Worm (Caenorhabditis elegans): ENCODE data around the gene nspe-8.
"Not testable (repeated sequence)": the region's sequence is repeated elsewhere in the genome, so short reads cannot be mapped to it uniquely, and the experiment has no call there.

Gene nspe-8

DNA sequence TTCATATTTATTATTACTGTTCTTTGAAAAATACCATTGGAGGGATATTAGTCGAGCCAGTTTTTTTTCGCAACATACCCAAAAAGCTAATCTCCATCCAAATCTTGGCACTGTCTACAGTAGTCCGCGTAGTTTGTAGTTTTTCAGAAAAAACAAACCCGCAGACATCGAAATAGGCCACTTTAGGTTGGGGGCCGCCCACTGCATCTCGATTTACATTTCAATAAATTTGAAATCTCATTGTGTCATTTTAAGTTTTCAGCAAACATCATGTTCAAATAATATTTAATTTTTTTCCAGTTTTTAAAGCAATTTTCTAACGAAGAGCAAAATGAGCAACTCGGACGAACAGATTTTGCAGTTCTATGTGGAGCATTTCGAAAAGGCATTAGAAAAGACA, 18.6 kb upstream of the nspe-8 start, which contains the start of gene nhr-235:
Gene nhr-235 (plus strand): TSS at position 301 of the 400 bp plus-strand sequence.
- TF ChIP-seq W03F9.2 (tag; optimal IDR thresholded peaks at IDR 0.05), result no peak
- no peak for TF ChIP-seq dao-5 (tag; optimal IDR thresholded peaks at IDR 0.05)
- no peak for TF ChIP-seq him-1 (tag; optimal IDR thresholded peaks at IDR 0.05)

DNA sequence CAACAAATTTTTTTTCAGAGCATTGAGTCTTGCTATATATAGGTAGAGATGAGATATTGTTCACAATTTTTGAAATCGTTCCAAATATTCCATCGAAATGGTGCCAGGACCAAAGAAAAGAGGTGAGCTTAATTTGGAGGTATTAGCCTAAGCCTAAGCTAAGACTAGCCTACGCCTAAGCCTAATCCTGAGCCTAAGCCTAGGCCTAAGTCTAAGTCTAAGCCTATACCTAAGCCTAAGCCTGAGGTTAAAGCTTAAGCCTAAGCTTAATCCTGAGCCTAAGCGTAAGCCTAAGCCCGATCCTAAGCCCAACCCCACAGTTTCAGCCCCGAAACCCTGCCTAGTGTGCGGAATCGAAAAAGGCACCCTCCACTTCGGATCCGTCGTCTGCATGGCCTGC, 14.8 kb upstream of the nspe-8 start, which contains the start of gene nhr-234:
Gene nhr-234 (plus strand): TSS at position 77 of the 400 bp plus-strand sequence.
- TF ChIP-seq W03F9.2 (tag; optimal IDR thresholded peaks at IDR 0.05) (no peak), him-1 (tag; optimal IDR thresholded peaks at IDR 0.05) (no peak), dao-5 (tag; optimal IDR thresholded peaks at IDR 0.05) (no peak)

DNA sequence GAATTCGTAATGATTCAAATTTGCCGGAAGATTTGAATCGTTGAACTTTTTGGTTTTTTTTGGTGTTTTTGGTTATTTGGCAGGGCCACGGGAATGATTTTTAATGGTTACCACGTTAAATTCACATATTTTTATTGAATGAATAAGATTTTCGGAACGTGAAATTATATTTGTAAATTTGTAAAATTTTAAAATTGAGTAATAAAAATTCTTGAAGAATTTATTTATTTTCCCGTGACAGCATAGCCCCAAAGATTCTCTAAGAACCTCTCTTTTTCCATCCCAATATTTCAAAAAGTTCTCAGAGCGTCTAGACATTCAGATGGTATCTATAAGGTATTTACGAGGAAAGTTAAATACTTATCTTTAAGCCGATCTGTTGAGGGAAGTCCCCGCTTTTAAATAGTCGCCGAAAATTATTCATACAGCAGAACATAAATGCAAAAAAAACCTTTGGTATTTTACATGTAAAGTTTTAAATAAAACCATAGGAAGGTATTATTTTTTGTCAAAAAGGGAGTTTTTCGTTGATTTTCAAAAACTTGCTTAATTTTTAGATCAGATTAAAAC, 13.1 kb upstream of the nspe-8 start, which contains the start of gene Y38E10A.17:
Gene Y38E10A.17 (minus strand): TSS at position 51 of the 570 bp plus-strand sequence.
- TF ChIP-seq W03F9.2 (tag; optimal IDR thresholded peaks at IDR 0.05), result no peak
- no peak for TF ChIP-seq him-1 (tag; optimal IDR thresholded peaks at IDR 0.05)
- TF ChIP-seq dao-5 (tag; optimal IDR thresholded peaks at IDR 0.05), result no peak

DNA sequence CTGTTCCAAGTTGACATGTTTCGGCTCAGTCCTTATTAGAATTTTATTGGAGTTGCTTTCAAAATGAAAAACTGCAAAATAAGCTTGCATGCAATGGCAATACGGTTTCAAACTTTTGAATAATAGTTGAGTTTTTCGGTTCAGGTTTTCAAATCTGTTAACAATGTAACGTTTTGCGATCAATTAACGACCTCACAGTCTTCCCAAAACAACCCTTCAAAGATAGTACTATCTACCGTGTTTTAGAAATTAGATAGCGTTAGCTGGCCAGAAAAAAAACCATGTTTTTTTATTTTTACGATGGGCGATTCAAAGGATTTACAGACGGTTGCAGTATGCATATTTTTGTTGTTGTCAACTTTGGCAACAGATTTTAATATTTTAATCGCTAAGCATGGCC, 9.1 kb upstream of the nspe-8 start, which contains the start of gene Y38E10A.34:
Gene Y38E10A.34 (plus strand): TSS at position 301 of the 400 bp plus-strand sequence.
- TF ChIP-seq him-1 (tag; optimal IDR thresholded peaks at IDR 0.05), result no peak
- no peak for TF ChIP-seq dao-5 (tag; optimal IDR thresholded peaks at IDR 0.05)
- no peak for TF ChIP-seq W03F9.2 (tag; optimal IDR thresholded peaks at IDR 0.05)

DNA sequence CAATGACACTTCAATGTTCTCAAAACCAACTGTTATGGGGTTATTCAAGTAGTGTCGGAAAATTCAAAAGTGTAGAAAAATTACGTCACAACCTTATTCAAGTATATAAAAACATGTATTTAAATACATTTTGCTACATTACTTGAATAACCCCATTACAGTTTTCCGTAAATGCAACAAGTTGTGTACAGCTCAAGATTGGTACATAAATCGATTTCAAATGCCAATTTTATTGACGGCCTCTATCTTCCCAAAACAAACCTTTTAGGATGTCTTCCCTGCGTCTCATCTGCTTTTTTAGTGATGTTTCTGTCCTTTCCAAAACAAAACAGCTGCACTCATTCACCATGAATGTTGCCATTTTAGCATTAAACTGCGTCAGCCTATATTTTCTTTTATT, 7.6 kb upstream of the nspe-8 start, which contains the start of gene Y38E10A.28:
Gene Y38E10A.28 (plus strand): TSS at position 301 of the 400 bp plus-strand sequence.
- TF ChIP-seq W03F9.2 (tag; optimal IDR thresholded peaks at IDR 0.05) (no peak), dao-5 (tag; optimal IDR thresholded peaks at IDR 0.05) (no peak), him-1 (tag; optimal IDR thresholded peaks at IDR 0.05) (no peak)

DNA sequence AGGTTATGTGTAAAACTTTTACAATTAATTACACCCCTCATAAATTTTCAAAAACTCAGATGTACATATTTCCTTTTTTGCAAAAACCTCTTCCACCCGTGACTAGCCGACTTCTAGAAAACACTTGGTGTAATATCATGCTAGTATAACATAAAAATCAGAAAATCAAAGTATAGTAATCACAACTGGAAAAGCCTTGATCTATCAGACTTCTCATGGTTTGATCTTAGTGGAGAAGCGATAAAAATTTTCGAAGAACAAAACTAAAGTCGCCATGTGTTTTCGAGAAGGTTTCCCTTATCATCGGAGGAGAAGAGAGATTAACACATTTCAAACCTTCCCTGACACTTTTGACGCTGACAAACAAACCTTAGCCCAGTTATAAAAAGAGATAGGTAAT, 6.8 kb upstream of the nspe-8 start, which contains the start of gene nspe-5:
Gene nspe-5 (plus strand): TSS at position 301 of the 400 bp plus-strand sequence.
- TF ChIP-seq dao-5 (tag; optimal IDR thresholded peaks at IDR 0.05), result no peak
- TF ChIP-seq W03F9.2 (tag; optimal IDR thresholded peaks at IDR 0.05), result no peak
- no peak for TF ChIP-seq him-1 (tag; optimal IDR thresholded peaks at IDR 0.05)

DNA sequence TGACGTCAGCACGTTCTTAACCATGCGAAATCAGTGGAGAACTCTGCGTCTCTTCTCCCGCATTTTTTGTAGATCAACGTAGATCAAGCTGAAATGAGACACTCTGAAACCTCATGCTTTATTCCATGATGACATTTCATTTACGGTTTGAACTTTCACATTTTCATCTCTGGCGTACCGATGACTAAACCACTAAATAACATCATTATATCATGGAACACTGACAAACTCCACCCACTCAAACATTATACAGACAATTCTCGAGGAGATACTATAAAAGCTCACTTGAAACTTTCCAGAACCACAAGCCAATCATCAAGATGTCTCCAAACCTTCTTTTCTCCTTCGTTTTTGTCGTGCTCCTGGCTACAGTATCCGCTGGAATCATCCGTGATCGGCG, 5.1 kb upstream of the nspe-8 start, which contains the start of gene nspe-7:
Gene nspe-7 (plus strand): TSS at position 301 of the 400 bp plus-strand sequence.
- TF ChIP-seq dao-5 (tag; optimal IDR thresholded peaks at IDR 0.05) (no peak), him-1 (tag; optimal IDR thresholded peaks at IDR 0.05) (no peak), W03F9.2 (tag; optimal IDR thresholded peaks at IDR 0.05) (no peak)

DNA sequence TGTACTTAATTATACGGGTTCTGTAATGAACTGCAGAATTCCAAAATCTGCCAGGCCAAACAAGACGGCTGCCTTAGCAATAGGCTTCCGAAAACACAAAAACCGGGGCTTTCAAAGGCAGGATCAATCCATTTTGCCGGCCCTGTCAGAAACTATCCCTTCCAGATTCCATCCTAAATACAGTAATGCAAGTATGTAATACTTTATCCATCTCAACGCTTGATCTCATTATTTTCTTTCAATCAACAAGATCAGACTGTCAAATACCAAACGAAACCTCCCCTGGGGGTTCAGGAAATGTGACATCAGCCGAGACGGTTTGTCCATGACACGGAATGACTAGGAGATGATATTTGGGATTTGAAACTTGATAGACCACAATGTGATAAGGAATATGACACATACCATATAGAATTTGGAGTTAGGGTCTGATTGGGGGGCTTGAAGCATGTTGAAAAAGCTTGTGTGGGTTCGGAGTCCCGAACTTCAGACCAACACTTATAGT, 4.4 kb upstream of the nspe-8 start:
- TF ChIP-seq W03F9.2 (tag; optimal IDR thresholded peaks at IDR 0.05) (no peak), dao-5 (tag; optimal IDR thresholded peaks at IDR 0.05) (no peak), him-1 (tag; optimal IDR thresholded peaks at IDR 0.05) (no peak)

DNA sequence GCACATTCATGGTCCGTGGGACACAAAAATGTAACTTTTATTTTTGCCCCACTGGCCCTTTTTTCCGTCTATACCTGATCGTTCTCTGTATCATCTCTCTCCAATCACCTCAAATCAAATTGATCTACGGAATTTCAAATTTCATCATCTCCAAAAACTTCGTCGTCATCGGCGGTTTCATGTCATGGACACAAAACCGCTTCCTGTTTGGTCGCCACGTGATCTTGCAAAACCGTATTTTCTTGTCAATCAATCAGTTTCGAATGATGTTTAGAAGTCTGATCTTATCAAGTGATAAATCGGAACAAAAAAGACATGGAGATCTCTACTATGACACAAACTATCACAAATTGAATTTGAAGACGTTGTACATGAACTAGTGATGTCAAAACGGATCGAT, 3.9 kb upstream of the nspe-8 start:
- TF ChIP-seq W03F9.2 (tag; optimal IDR thresholded peaks at IDR 0.05) (no peak), him-1 (tag; optimal IDR thresholded peaks at IDR 0.05) (no peak), dao-5 (tag; optimal IDR thresholded peaks at IDR 0.05) (no peak)

DNA sequence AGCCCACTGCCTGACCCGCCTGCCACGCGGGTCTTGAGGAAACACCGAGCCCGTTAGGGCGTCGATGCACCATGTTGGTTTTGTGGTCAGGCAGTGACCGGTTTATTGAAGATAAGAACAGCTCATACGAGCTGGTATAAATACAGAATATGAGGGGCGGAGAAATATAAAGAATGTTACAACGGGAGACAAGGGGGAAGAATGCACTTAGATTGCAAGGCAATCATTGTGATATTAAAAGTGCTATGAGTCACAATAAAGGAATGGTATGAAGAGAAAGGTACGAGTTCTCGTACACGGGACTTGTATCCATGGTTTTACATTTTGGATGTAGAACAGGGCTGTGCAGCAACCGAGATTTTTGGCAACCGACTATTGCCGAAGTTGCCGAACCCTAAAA, 2.7 kb upstream of the nspe-8 start, which contains the start of gene Y38E10A.14:
Gene Y38E10A.14 (minus strand): TSS at position 101 of the 400 bp plus-strand sequence.
- not testable (repeated sequence) for TF ChIP-seq him-1, W03F9.2, dao-5 (tag; optimal IDR thresholded peaks at IDR 0.05)

DNA sequence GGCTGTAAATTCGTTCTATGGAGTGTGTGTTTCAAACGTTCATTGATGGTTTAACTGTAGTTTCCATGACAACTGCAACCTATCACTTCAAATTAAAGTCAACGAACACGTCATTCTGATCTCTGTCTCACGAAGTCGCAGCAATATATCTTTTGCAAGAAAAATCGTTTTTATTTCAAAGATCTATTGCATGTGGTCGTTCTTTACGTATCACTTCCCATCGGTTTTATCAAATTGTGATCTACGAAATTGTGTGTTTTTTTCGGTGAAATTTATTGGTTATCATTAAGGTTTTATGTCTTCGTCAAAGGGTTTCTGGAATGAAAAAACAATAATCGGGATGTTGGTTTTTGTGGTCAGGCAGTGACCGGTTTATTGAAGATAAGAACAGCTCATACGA, 1.1 kb upstream of the nspe-8 start:
- no peak for TF ChIP-seq W03F9.2 (tag; optimal IDR thresholded peaks at IDR 0.05)
- TF ChIP-seq dao-5 (tag; optimal IDR thresholded peaks at IDR 0.05), result no peak
- TF ChIP-seq him-1 (tag; optimal IDR thresholded peaks at IDR 0.05), result no peak

DNA sequence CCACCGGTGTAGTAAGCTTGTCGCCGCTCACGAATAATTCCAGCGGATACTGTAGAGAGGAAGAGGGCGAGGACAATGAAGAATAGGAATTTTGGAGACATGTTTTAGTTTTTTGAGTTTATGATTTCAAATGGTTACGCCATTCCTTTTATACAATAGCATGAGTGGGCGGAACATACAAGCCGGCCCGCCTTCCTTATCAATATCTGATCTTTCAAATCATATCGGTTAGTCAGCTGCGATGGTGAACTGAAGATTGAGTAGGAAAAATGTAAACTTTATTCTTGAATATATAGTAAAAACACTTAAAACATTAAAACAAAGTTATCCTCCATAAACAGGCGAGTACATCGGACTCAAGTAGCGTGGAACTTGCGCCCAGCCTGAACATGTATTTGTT, 994 bp downstream of the nspe-8 start, which contains the start of gene nspe-1:
Gene nspe-1 (minus strand): TSS at position 101 of the 400 bp plus-strand sequence.
- no peak for TF ChIP-seq dao-5 (tag; optimal IDR thresholded peaks at IDR 0.05)
- no peak for TF ChIP-seq W03F9.2 (tag; optimal IDR thresholded peaks at IDR 0.05)
- TF ChIP-seq him-1 (tag; optimal IDR thresholded peaks at IDR 0.05), result no peak

DNA sequence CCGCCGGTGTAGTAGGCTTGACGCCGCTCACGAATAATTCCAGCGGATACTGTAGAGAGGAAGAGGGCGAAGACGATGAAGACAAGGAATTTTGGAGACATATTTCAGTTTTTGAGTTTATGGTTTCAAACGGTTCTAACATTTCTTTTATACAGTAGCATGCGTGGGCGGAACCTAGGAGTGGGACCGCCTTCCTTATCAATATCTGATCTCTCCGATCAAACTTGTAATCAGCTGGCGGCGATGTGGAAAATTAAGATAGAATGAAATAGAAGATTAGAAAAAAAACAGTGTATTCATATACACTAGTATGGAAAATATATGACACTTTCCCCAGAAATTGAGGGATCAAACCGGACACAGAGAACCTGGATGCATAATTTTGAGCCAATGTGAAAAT, 2.5 kb downstream of the nspe-8 start, which contains the start of gene nspe-2:
Gene nspe-2 (minus strand): TSS at position 101 of the 400 bp plus-strand sequence.
- TF ChIP-seq dao-5 (tag; optimal IDR thresholded peaks at IDR 0.05) (no peak), W03F9.2 (tag; optimal IDR thresholded peaks at IDR 0.05) (no peak), him-1 (tag; optimal IDR thresholded peaks at IDR 0.05) (no peak)

DNA sequence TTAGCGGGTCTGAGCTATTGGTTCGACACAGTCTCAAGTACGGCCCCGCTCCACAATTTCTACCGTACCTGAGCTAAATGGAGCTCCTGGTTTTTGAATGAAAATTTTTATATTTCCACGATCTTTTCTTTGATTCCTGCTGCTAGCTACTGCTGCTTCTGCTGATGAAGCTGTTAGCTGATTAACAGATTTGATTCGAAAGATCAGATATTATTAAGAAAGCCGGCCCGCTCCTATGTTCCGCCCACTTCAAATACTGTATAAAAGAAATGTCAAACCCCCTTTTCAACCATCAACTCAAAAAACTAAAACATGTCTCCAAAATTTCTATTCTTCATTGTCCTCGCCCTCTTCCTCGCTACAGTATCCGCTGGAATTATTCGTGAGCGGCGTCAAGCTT, 4.2 kb downstream of the nspe-8 start, which contains the start of gene nspe-3:
Gene nspe-3 (plus strand): TSS at position 301 of the 400 bp plus-strand sequence.
- no peak for TF ChIP-seq dao-5 (tag; optimal IDR thresholded peaks at IDR 0.05)
- TF ChIP-seq him-1 (tag; optimal IDR thresholded peaks at IDR 0.05), result no peak
- no peak for TF ChIP-seq W03F9.2 (tag; optimal IDR thresholded peaks at IDR 0.05)
